Worm (Caenorhabditis elegans): ENCODE results near the gene sav-1.

sav-1 gene

ce11 chrX:2237438-2237961 lies 49.5 kb downstream of the sav-1 start, which contains the start of gene vha-15:
Gene vha-15, plus strand, starts transcription at chrX:2237911.
- no peak for TF ChIP-seq tbx-8 (GFP tag; optimal IDR thresholded peaks at IDR 0.05)
- peak; percentile 60 for TF ChIP-seq hlh-1 (tag; optimal IDR thresholded peaks at IDR 0.05)
- TF ChIP-seq lin-13 (tag; optimal IDR thresholded peaks at IDR 0.05), result no peak
- TF ChIP-seq mab-5 (tag; optimal IDR thresholded peaks at IDR 0.05), result no peak
- no peak for TF ChIP-seq ceh-83 (GFP tag; optimal IDR thresholded peaks at IDR 0.05)
- peak; percentile 31 for TF ChIP-seq unc-120 (tag; optimal IDR thresholded peaks at IDR 0.05; ENCODE audit: poor library complexity, severe bottlenecking)
- TF ChIP-seq nhr-2 (tag; optimal IDR thresholded peaks at IDR 0.05), result peak; percentile 10
- no peak for TF ChIP-seq zip-8 (tag; optimal IDR thresholded peaks at IDR 0.05)
- no peak for TF ChIP-seq ceh-43 (GFP tag; optimal IDR thresholded peaks at IDR 0.05)
- no peak for TF ChIP-seq M03D4.4 (tag; optimal IDR thresholded peaks at IDR 0.05)
- TF ChIP-seq mep-1 (tag; optimal IDR thresholded peaks at IDR 0.05), result peak; percentile 76
- no peak for TF ChIP-seq nhr-12 (tag; optimal IDR thresholded peaks at IDR 0.05)
- peak; percentile 88 for TF ChIP-seq lsy-2 (tag; optimal IDR thresholded peaks at IDR 0.05)
- TF ChIP-seq lin-32 (GFP tag; optimal IDR thresholded peaks at IDR 0.05), result peak; percentile 64
- TF ChIP-seq sptf-1 (tag; optimal IDR thresholded peaks at IDR 0.05), result no peak
- no peak for TF ChIP-seq elt-3 (tag; optimal IDR thresholded peaks at IDR 0.05)
- TF ChIP-seq cnd-1 (tag; optimal IDR thresholded peaks at IDR 0.05), result peak; percentile 12
- TF ChIP-seq unc-62 (GFP tag; optimal IDR thresholded peaks at IDR 0.05), result peak; percentile 56
- TF ChIP-seq elt-1 (tag; optimal IDR thresholded peaks at IDR 0.05; ENCODE audit: borderline replicate concordance, insufficient read depth), result no peak
- TF ChIP-seq sem-2 (GFP tag; optimal IDR thresholded peaks at IDR 0.05), result no peak
- TF ChIP-seq drap-1 (GFP tag; optimal IDR thresholded peaks at IDR 0.05), result peak; percentile 25
- TF ChIP-seq blmp-1 (tag; optimal IDR thresholded peaks at IDR 0.05), result no peak
- peak; percentile 45 for TF ChIP-seq mls-2 (tag; optimal IDR thresholded peaks at IDR 0.05)
- peak; percentile 65 for TF ChIP-seq ces-1 (GFP tag; optimal IDR thresholded peaks at IDR 0.05)
- no peak for TF ChIP-seq snpc-4 (tag; optimal IDR thresholded peaks at IDR 0.05)
- TF ChIP-seq ceh-39 (tag; optimal IDR thresholded peaks at IDR 0.05), result peak; percentile 87
- no peak for TF ChIP-seq nhr-76 (tag; optimal IDR thresholded peaks at IDR 0.05)
- no peak for TF ChIP-seq unc-39 (tag; optimal IDR thresholded peaks at IDR 0.05)
- TF ChIP-seq ztf-11 (tag; optimal IDR thresholded peaks at IDR 0.05), result no peak
- TF ChIP-seq flh-1 (GFP tag; optimal IDR thresholded peaks at IDR 0.05), result no peak
- TF ChIP-seq nhr-237 (tag; optimal IDR thresholded peaks at IDR 0.05), result peak; percentile 79
- no peak for TF ChIP-seq nhr-28 (tag; optimal IDR thresholded peaks at IDR 0.05)
- peak; percentile 10 for TF ChIP-seq ham-2 (GFP tag; optimal IDR thresholded peaks at IDR 0.05)
- peak; percentile 78 for TF ChIP-seq pha-4 (tag; optimal IDR thresholded peaks at IDR 0.05)
- TF ChIP-seq bed-3 (GFP tag; optimal IDR thresholded peaks at IDR 0.05), result no peak
